Worm (Caenorhabditis elegans): Measurements from ENCODE around the gene nhr-150.

ce11 chrV:15465032-15465727 is 16.1 kb downstream of the nhr-150 start, which contains the start of gene pqn-71:
- TF ChIP-seq pqm-1 (tag; optimal IDR thresholded peaks at IDR 0.05) (no peak), R02D3.7 (tag; optimal IDR thresholded peaks at IDR 0.05) (no peak)

Measured in whole organism, L4 larva.